Worm (Caenorhabditis elegans) whole organism, young adult: ENCODE results near the gene mfsd-10.

Experiments used
- B0019.2 ChIP-seq: fragments of 200-800 bp; sonication (Bioruptor generic); conservative IDR thresholded peaks from 2 replicates; pipeline ENCODE4 v1.3.6; 2022; ENCODE audit warnings: missing genetic modification reagents, missing genetic modification characterization, missing compliant biosample characterization
- B0035.1 ChIP-seq: sonication (generic microtip); optimal IDR thresholded peaks from 2 replicates; lab custom pipeline; 2016; ENCODE audit warnings: missing genetic modification characterization, mild to moderate bottlenecking, missing compliant biosample characterization, missing genotype, missing genetic modification reagents
- B0261.1 ChIP-seq: sonication (generic microtip); optimal IDR thresholded peaks from 2 replicates; lab custom pipeline; 2016; ENCODE audit warnings: mild to moderate bottlenecking, missing genetic modification characterization, moderate library complexity, missing compliant biosample characterization
- C17E4.6 ChIP-seq: fragments of 200-800 bp; sonication (Bioruptor generic); IDR thresholded peaks from 2 replicates; pipeline ENCODE4 v1.3.6; 2022; ENCODE audit warnings: missing genetic modification reagents, missing genetic modification characterization, missing compliant biosample characterization
- F10E7.11 ChIP-seq: sonication (generic microtip); optimal IDR thresholded peaks from 2 replicates; lab custom pipeline; 2017; ENCODE audit warnings: mild to moderate bottlenecking, missing genetic modification characterization, moderate library complexity, missing compliant biosample characterization
- F23B12.7 ChIP-seq: sonication (generic microtip); optimal IDR thresholded peaks from 2 replicates; lab custom pipeline; 2017; ENCODE audit warnings: missing genetic modification characterization, mild to moderate bottlenecking, missing compliant biosample characterization, antibody characterized with exemption, moderate library complexity; ENCODE audit not compliant: insufficient read depth
- F57A8.1 ChIP-seq: fragments of 200-800 bp; sonication (Bioruptor generic); optimal IDR thresholded peaks from 2 replicates; lab custom pipeline; 2018; ENCODE audit warnings: mild to moderate bottlenecking, missing genetic modification characterization, moderate library complexity, missing compliant biosample characterization
- K11D2.4 ChIP-seq: fragments of 200-800 bp; sonication (Bioruptor generic); IDR thresholded peaks from 2 replicates; pipeline ENCODE4 v1.3.6; 2022; ENCODE audit warnings: missing genetic modification reagents, missing genetic modification characterization, missing compliant biosample characterization
- Y56A3A.18 ChIP-seq: fragments of 200-800 bp; sonication (Bioruptor generic); IDR thresholded peaks from 2 replicates; pipeline ENCODE4 v1.3.6; 2022; ENCODE audit warnings: missing genetic modification reagents, missing genetic modification characterization, missing compliant biosample characterization
- Y95B8A.8 ChIP-seq: fragments of 200-800 bp; sonication (Bioruptor generic); IDR thresholded peaks from 2 replicates; pipeline ENCODE4 v1.3.6; 2022; ENCODE audit warnings: missing genetic modification reagents, missing genetic modification characterization, missing compliant biosample characterization
- ama-1 ChIP-seq, 3 experiments: fragments of 150-350 bp in 1 of 3; sonication (generic microtip) in 2 of 3; optimal IDR thresholded peaks; 2 replicates each; lab custom pipeline; 2014 to 2018; ENCODE audit warnings: missing biosample characterization in 2 of 3, missing genetic modification characterization in 2 of 3, missing genetic modification reagents in 2 of 3
- aptf-3 ChIP-seq: fragments of 200-800 bp; sonication (Bioruptor generic); IDR thresholded peaks from 2 replicates; pipeline ENCODE4 v1.3.6; 2022; ENCODE audit warnings: missing genetic modification characterization, missing compliant biosample characterization
- attf-6 ChIP-seq: fragments of 200-800 bp; sonication (Bioruptor generic); IDR thresholded peaks from 2 replicates; pipeline ENCODE4 v1.3.6; 2022; ENCODE audit warnings: missing genetic modification reagents, missing genetic modification characterization, missing compliant biosample characterization
- ceh-40 ChIP-seq: fragments of 200-800 bp; sonication (Bioruptor generic); IDR thresholded peaks from 2 replicates; pipeline ENCODE4 v1.3.6; 2022; ENCODE audit warnings: missing genetic modification characterization, missing compliant biosample characterization
- ceh-79 ChIP-seq: sonication (generic microtip); optimal IDR thresholded peaks from 2 replicates; lab custom pipeline; 2017; ENCODE audit warnings: mild to moderate bottlenecking, missing genetic modification characterization, missing compliant biosample characterization
- ceh-91 ChIP-seq: fragments of 200-800 bp; sonication (Bioruptor generic); IDR thresholded peaks from 2 replicates; pipeline ENCODE4 v1.3.6; 2022; ENCODE audit warnings: missing genetic modification reagents, missing genetic modification characterization, missing compliant biosample characterization
- dpff-1 ChIP-seq: sonication (generic microtip); optimal IDR thresholded peaks from 2 replicates; lab custom pipeline; 2017; ENCODE audit warnings: mild to moderate bottlenecking, missing genetic modification characterization, missing compliant biosample characterization
- dpl-1 ChIP-seq: fragments of 150-350 bp; optimal IDR thresholded peaks from 2 replicates; lab custom pipeline; 2014; ENCODE audit warnings: missing biosample characterization, missing genetic modification reagents, missing genetic modification characterization
- ets-4 ChIP-seq: fragments of 200-800 bp; sonication (Bioruptor generic); optimal IDR thresholded peaks from 2 replicates; lab custom pipeline; 2018; ENCODE audit warnings: mild to moderate bottlenecking, missing genetic modification characterization, missing compliant biosample characterization
- hlh-26 ChIP-seq: fragments of 200-800 bp; sonication (Bioruptor generic); conservative IDR thresholded peaks from 2 replicates; pipeline ENCODE4 v1.3.6; 2022; ENCODE audit warnings: missing genetic modification reagents, missing genetic modification characterization, missing compliant biosample characterization
- hmg-1.2 ChIP-seq: fragments of 200-800 bp; sonication (Bioruptor generic); IDR thresholded peaks from 2 replicates; pipeline ENCODE4 v1.3.6; 2022; ENCODE audit warnings: missing genetic modification reagents, missing genetic modification characterization, missing compliant biosample characterization
- let-526 ChIP-seq: fragments of 200-800 bp; sonication (Bioruptor generic); IDR thresholded peaks from 2 replicates; pipeline ENCODE4 v1.3.6; 2022; ENCODE audit warnings: missing genetic modification reagents, missing genetic modification characterization, missing compliant biosample characterization
- lin-35 ChIP-seq, 3 experiments: fragments of 150-350 bp in 2 of 3; sonication (generic microtip) in 1 of 3; optimal IDR thresholded peaks; 2 replicates each; lab custom pipeline; 2014 to 2018; ENCODE audit warnings: missing biosample characterization in 3 of 3, missing genetic modification characterization in 3 of 3, missing genetic modification reagents in 3 of 3
- lin-54 ChIP-seq: fragments of 200-800 bp; sonication (Bioruptor generic); optimal IDR thresholded peaks from 2 replicates; lab custom pipeline; 2018; ENCODE audit warnings: mild to moderate bottlenecking, missing genetic modification characterization, missing compliant biosample characterization
- lir-1 ChIP-seq: fragments of 200-800 bp; sonication (Bioruptor generic); conservative IDR thresholded peaks from 2 replicates; pipeline ENCODE4 v1.3.6; 2022; ENCODE audit warnings: missing genetic modification reagents, missing genetic modification characterization, missing compliant biosample characterization
- lsl-1 ChIP-seq: fragments of 200-800 bp; sonication (Bioruptor generic); optimal IDR thresholded peaks from 2 replicates; lab custom pipeline; 2018; ENCODE audit warnings: mild to moderate bottlenecking, missing genetic modification characterization, moderate library complexity, missing compliant biosample characterization
- lsy-27 ChIP-seq: sonication (generic microtip); optimal IDR thresholded peaks from 2 replicates; lab custom pipeline; 2017; ENCODE audit warnings: missing genetic modification characterization, mild to moderate bottlenecking, missing compliant biosample characterization, antibody characterized with exemption, missing genotype, borderline replicate concordance; ENCODE audit not compliant: insufficient read depth
- madf-10 ChIP-seq: sonication (generic microtip); optimal IDR thresholded peaks from 2 replicates; lab custom pipeline; 2016; ENCODE audit warnings: mild to moderate bottlenecking, missing genetic modification characterization, missing compliant biosample characterization
- madf-3 ChIP-seq: fragments of 200-800 bp; sonication (Bioruptor generic); IDR thresholded peaks from 2 replicates; pipeline ENCODE4 v1.3.6; 2022; ENCODE audit warnings: missing genetic modification reagents, missing genetic modification characterization, missing compliant biosample characterization
- nhr-27 ChIP-seq: fragments of 200-800 bp; sonication (Bioruptor generic); optimal IDR thresholded peaks from 2 replicates; lab custom pipeline; 2018; ENCODE audit warnings: mild to moderate bottlenecking, missing genetic modification characterization, moderate library complexity, missing compliant biosample characterization
- nhr-80 ChIP-seq: sonication (generic microtip); optimal IDR thresholded peaks from 2 replicates; lab custom pipeline; 2016; ENCODE audit warnings: missing genetic modification characterization, missing compliant biosample characterization
- nhr-90 ChIP-seq: sonication (generic microtip); optimal IDR thresholded peaks from 2 replicates; lab custom pipeline; 2016; ENCODE audit warnings: missing genotype, mild to moderate bottlenecking, missing genetic modification characterization, missing compliant biosample characterization
- pbrm-1 ChIP-seq: fragments of 200-800 bp; sonication (Bioruptor generic); IDR thresholded peaks from 2 replicates; pipeline ENCODE4 v1.3.6; 2022; ENCODE audit warnings: missing genetic modification reagents, missing genetic modification characterization, missing compliant biosample characterization
- rpc-1 ChIP-seq, 2 experiments: fragments of 150-350 bp in 1 of 2; sonication (generic microtip) in 1 of 2; optimal IDR thresholded peaks; 2 replicates each; lab custom pipeline; 2014 to 2018; ENCODE audit warnings: missing biosample characterization in 1 of 2, missing genetic modification characterization in 1 of 2, missing genetic modification reagents in 1 of 2, missing genotype in 1 of 2
- sea-2 ChIP-seq: fragments of 200-800 bp; sonication (Bioruptor generic); IDR thresholded peaks from 2 replicates; pipeline ENCODE4 v1.3.6; 2022; ENCODE audit warnings: missing genetic modification characterization, missing compliant biosample characterization
- unc-130 ChIP-seq: sonication (generic microtip); optimal IDR thresholded peaks from 2 replicates; lab custom pipeline; 2016; ENCODE audit warnings: missing genetic modification reagents, missing genetic modification characterization, missing compliant biosample characterization
- zfh-2 ChIP-seq: fragments of 200-800 bp; sonication (Bioruptor generic); conservative IDR thresholded peaks from 2 replicates; pipeline ENCODE4 v1.3.6; 2022; ENCODE audit warnings: missing genetic modification reagents, missing genetic modification characterization, missing compliant biosample characterization
- ztf-25 ChIP-seq: fragments of 200-800 bp; sonication (Bioruptor generic); IDR thresholded peaks from 2 replicates; pipeline ENCODE4 v1.3.6; 2022; ENCODE audit warnings: missing genetic modification reagents, missing genetic modification characterization, missing compliant biosample characterization
- ztf-26 ChIP-seq: sonication (generic microtip); optimal IDR thresholded peaks from 2 replicates; lab custom pipeline; 2017; ENCODE audit warnings: missing genetic modification characterization, missing compliant biosample characterization
- ztf-28 ChIP-seq: fragments of 200-800 bp; sonication (Bioruptor generic); IDR thresholded peaks from 2 replicates; pipeline ENCODE4 v1.3.6; 2022; ENCODE audit warnings: missing genetic modification reagents, missing genetic modification characterization, missing compliant biosample characterization

Gene mfsd-10

DNA sequence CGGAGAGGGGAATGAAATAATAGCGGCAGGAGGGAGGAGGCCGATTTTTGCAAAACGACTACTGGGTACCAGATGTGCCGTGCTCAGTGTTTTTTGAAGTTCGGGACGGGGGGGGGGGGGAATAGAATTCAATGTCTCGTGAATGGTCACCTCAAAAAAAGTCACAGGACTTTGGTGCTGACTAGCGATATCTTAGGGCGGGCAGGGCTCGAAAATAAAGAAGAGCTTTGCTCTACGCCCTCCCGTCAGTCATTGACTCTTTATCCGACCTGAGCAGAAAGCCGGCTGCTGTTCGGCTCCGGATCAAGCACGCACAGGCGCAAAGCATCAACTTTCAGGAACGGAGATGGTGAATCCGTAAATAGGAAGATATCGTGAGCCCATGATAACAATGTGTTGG, 22.1 kb upstream of the mfsd-10 start:
- TF ChIP-seq zfh-2 (GFP tag; lab: Robert Waterston, UW) (peak; percentile 51), lir-1 (no peak), ztf-28 (no peak)
- TF ChIP-seq, all 124 proteins: peak for 1

DNA sequence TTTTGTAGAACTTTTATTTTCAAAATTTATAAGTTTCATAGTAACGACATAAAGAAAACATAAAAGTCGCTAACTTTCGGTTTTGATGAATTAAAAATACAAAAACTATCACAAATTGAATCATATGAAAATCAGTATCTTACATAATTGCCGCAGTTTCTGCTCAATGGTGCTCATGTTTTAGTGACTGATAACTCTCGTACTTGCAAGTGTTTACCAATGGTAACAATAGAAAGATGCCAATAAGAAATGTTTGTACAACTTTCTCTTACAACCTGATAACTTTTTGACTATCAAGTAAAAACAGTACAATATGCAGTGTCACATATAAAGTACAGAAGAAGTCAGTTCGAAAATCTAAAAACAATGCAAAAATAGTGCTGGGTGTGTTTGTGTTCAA, 17.7 kb upstream of the mfsd-10 start:
- no peak for TF ChIP-seq lsy-27 (tag; lab: Kevin White, UChicago)
- peak; percentile 17 for TF ChIP-seq nhr-80 (tag; lab: Kevin White, UChicago)

DNA sequence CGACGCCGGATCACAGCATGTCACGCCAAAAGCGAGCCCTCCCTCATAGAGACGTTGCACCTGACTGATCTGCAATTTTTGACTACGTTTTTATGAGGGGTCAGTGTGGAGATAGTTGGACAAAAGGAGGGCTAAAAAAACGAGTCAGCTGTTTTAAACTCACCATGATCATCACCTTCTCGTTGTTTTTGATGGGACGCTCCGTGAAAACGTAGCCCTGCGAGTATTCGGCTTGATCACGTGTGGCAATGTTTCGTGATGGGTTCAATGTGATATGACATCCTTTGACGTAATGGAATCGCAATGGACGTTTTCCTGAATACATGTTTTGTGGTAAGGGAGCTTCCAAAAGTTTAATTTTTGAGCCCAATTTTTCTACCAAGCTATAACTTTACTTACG, 16.7 kb upstream of the mfsd-10 start:
- TF ChIP-seq dpff-1 (tag; lab: Kevin White, UChicago) = no peak
- TF ChIP-seq dpl-1 (GFP tag; lab: Kevin White, UChicago) = no peak
- TF ChIP-seq F57A8.1 (GFP tag; lab: Kevin White, UChicago) = no peak
- TF ChIP-seq madf-3 = no peak
- TF ChIP-seq F10E7.11 (tag; lab: Kevin White, UChicago) = no peak
- no peak for TF ChIP-seq sea-2
- TF ChIP-seq hlh-26 (GFP tag; lab: Robert Waterston, UW) = no peak
- no peak for TF ChIP-seq madf-10
- no peak for TF ChIP-seq nhr-27 (tag; lab: Kevin White, UChicago)
- no peak for TF ChIP-seq attf-6 (GFP tag; lab: Robert Waterston, UW)
- TF ChIP-seq ztf-25 (GFP tag; lab: Robert Waterston, UW) = no peak
- no peak for TF ChIP-seq pbrm-1
- no peak for TF ChIP-seq ceh-79 (tag; lab: Kevin White, UChicago)
- TF ChIP-seq rpc-1 (optimal IDR thresholded peaks at IDR 0.05; lab: Kevin White, UChicago) = no peak
- TF ChIP-seq rpc-1 (tag; optimal IDR thresholded peaks at IDR 0.05; lab: Kevin White, UChicago) = no peak
- TF ChIP-seq B0035.1 (tag; lab: Kevin White, UChicago) = no peak
- no peak for TF ChIP-seq K11D2.4 (GFP tag; lab: Robert Waterston, UW)
- TF ChIP-seq hmg-1.2 (GFP tag; lab: Robert Waterston, UW) = no peak

DNA sequence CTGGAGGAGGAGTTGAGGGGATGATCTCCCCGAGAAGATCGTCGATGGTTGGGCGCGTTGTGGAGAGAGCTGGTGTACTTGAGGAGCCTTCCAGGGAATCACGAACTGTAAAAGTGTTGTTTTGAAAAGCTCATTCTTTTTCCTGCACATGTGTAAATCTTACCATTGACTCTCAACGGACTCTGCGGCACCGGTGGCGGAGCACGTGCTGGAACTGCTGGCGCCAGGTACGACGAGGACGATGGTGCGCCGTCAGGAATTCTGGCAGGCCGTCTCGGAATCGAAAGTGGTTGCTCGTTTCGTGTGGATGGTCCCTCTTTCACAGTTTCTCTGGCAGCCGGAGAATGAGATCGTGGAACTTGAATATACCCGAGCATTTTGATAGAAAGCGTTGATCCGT, 15.9 kb upstream of the mfsd-10 start:
- no peak for TF ChIP-seq aptf-3
- no peak for TF ChIP-seq B0261.1 (tag; lab: Kevin White, UChicago)
- TF ChIP-seq F23B12.7 (tag; lab: Kevin White, UChicago) = no peak
- no peak for TF ChIP-seq C17E4.6 (GFP tag; lab: Robert Waterston, UW)
- TF ChIP-seq zfh-2 (GFP tag; lab: Robert Waterston, UW) = peak; percentile 80
- TF ChIP-seq Y95B8A.8 (GFP tag; lab: Robert Waterston, UW) = no peak

DNA sequence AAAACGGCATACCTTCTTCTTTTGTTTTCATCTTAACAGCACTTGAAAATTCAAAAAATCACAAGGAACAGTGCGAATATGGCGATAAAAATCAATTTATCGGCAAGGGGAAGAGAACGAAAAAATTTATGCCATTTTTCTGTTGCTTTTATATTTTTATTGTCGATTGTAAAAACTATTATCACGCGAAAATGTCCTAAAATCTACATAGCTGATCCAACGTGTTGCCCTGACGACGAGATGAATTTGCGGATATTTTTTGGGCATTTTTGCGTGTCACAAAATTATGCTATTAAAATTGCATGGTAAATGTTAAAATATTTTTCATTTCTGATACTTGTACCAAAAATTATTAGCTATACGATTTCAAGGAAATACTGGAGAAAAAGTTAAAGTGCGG, 13.5 kb upstream of the mfsd-10 start, which contains the start of gene F10D7.4:
Gene F10D7.4 (minus strand): TSS at position 101 of the 400 bp plus-strand sequence.
- no peak for TF ChIP-seq hlh-26 (GFP tag; lab: Robert Waterston, UW)
- TF ChIP-seq unc-130 (GFP tag; lab: Kevin White, UChicago) = no peak
- no peak for TF ChIP-seq ama-1 (optimal IDR thresholded peaks at IDR 0.05; lab: Kevin White, UChicago)
- no peak for TF ChIP-seq ama-1 (GFP tag; optimal IDR thresholded peaks at IDR 0.05; lab: Kevin White, UChicago)
- TF ChIP-seq ets-4 (GFP tag; lab: Kevin White, UChicago) = no peak
- no peak for TF ChIP-seq F10E7.11 (tag; lab: Kevin White, UChicago)
- TF ChIP-seq lin-54 = no peak
- no peak for TF ChIP-seq let-526 (GFP tag; lab: Robert Waterston, UW)
- no peak for TF ChIP-seq nhr-90 (tag; lab: Kevin White, UChicago)
- TF ChIP-seq ceh-91 (GFP tag; lab: Robert Waterston, UW) = no peak
- TF ChIP-seq B0019.2 (GFP tag; lab: Robert Waterston, UW) = no peak
- no peak for TF ChIP-seq Y56A3A.18 (GFP tag; lab: Robert Waterston, UW)
- no peak for TF ChIP-seq ztf-26 (tag; lab: Kevin White, UChicago)
- TF ChIP-seq ceh-40 (GFP tag; lab: Robert Waterston, UW) = no peak
- no peak for TF ChIP-seq lin-35 (GFP tag; optimal IDR thresholded peaks at IDR 0.05; lab: Kevin White, UChicago)
- no peak for TF ChIP-seq lsl-1 (GFP tag; lab: Kevin White, UChicago)
- TF ChIP-seq Y95B8A.8 (GFP tag; lab: Robert Waterston, UW) = no peak
